Worm (Caenorhabditis elegans) whole organism, L2 larva: ENCODE data around the gene ugt-67.

Experiments
- F13H6.1 ChIP-seq: sonication (generic microtip); optimal IDR thresholded peaks from 2 replicates; lab custom pipeline; 2016; ENCODE audit warnings: missing genetic modification characterization, missing compliant biosample characterization
- ceh-82 ChIP-seq: fragments of 150-350 bp; optimal IDR thresholded peaks from 2 replicates; lab custom pipeline; 2014; ENCODE audit warnings: missing biosample characterization, missing genetic modification characterization
- fos-1 ChIP-seq: fragments of 150-350 bp; optimal IDR thresholded peaks from 2 replicates; lab custom pipeline; 2014; ENCODE audit warnings: missing biosample characterization, missing genetic modification characterization
- lin-13 ChIP-seq: fragments of 150-350 bp; optimal IDR thresholded peaks from 2 replicates; lab custom pipeline; 2014; ENCODE audit warnings: missing biosample characterization, missing genetic modification reagents, missing genetic modification characterization
- nhr-11 ChIP-seq: fragments of 150-350 bp; optimal IDR thresholded peaks from 2 replicates; lab custom pipeline; 2014; ENCODE audit warnings: missing biosample characterization, missing genetic modification characterization
- nhr-237 ChIP-seq: fragments of 150-350 bp; optimal IDR thresholded peaks from 2 replicates; lab custom pipeline; 2014; ENCODE audit warnings: missing biosample characterization, missing genetic modification characterization
- nhr-77 ChIP-seq: fragments of 150-350 bp; optimal IDR thresholded peaks from 2 replicates; lab custom pipeline; 2014; ENCODE audit warnings: missing biosample characterization, missing genetic modification characterization
- skn-1 ChIP-seq: sonication (generic microtip); optimal IDR thresholded peaks from 2 replicates; lab custom pipeline; 2017; ENCODE audit warnings: missing biosample characterization, missing genetic modification characterization
- snpc-4 ChIP-seq: fragments of 150-350 bp; optimal IDR thresholded peaks from 2 replicates; lab custom pipeline; 2014; ENCODE audit warnings: missing biosample characterization, missing genetic modification characterization

DNA sequence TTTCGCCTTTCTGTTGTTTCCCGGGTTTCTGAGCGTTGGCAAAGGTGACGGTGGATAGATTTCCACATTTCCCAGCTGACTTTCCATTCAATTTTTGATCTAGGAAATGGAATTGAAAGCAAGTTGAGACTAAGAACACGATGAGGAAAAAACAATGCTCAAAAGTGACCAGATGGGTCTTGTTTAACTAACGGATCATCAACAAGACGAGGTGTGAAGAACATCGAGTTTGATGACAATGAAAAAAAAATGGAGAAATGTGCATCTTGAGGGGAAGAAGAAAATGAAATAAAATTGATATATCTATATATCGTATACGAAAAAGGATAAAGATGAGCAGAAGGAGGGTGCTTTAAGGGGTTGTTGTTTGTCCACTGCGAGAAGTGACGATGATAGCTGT, 23.6 kb upstream of the ugt-67 start, which contains the start of gene T19H12.6:
- TF ChIP-seq ceh-82 (tag; lab: Kevin White, UChicago) (no peak), lin-13 (GFP tag; lab: Kevin White, UChicago) (no peak), snpc-4 (tag; lab: Kevin White, UChicago) (no peak), nhr-11 (tag; lab: Kevin White, UChicago) (no peak), nhr-237 (tag; lab: Kevin White, UChicago) (no peak), fos-1 (tag; lab: Kevin White, UChicago) (no peak), nhr-77 (no peak), skn-1 (no peak), F13H6.1 (tag; lab: Kevin White, UChicago) (no peak)
